Fruit fly (Drosophila melanogaster): ENCODE measurements around the gene Archease.

Archease gene

dm6 chr3R:21671636-21672035 lies 8.9 kb upstream of the Archease start, which contains the start of gene PolA1 (continued):
- TF ChIP-seq chinmo (GFP tag; IDR thresholded peaks at IDR 0.05; ENCODE audit: partially characterized antibody) (peak; percentile 92; the same call in 3 of the 4 replicates), Doc3 (GFP tag; IDR thresholded peaks at IDR 0.05; ENCODE audit: partially characterized antibody) (peak; percentile 95), Mad (GFP tag; optimal IDR thresholded peaks at IDR 0.05) (peak; percentile 20), ken (GFP tag; IDR thresholded peaks at IDR 0.05) (peak; percentile 42; the same call in 1 of the 3 replicates), CG17186 (GFP tag; optimal IDR thresholded peaks at IDR 0.05) (peak; percentile 70), CG32767 (GFP tag; IDR thresholded peaks at IDR 0.05) (no peak), CG9797 (GFP tag; optimal IDR thresholded peaks at IDR 0.05) (peak; percentile 24), CG18599 (GFP tag; optimal IDR thresholded peaks at IDR 0.05) (no peak), CG1832 (GFP tag; optimal IDR thresholded peaks at IDR 0.05) (no peak), Xbp1 (GFP tag; optimal IDR thresholded peaks at IDR 0.05) (peak; percentile 63), CG7928 (GFP tag; optimal IDR thresholded peaks at IDR 0.05) (peak; percentile 90), Gug (GFP tag; IDR thresholded peaks at IDR 0.05) (peak; percentile 42; the same call in 1 of the 4 replicates), maf-S (GFP tag; optimal IDR thresholded peaks at IDR 0.05) (peak; percentile 6), Atf-2 (GFP tag; optimal IDR thresholded peaks at IDR 0.05) (peak; percentile 18), Bteb2 (GFP tag; optimal IDR thresholded peaks at IDR 0.05) (peak; percentile 16), chif (GFP tag; optimal IDR thresholded peaks at IDR 0.05) (peak; percentile 53), Tbp (GFP tag; optimal IDR thresholded peaks at IDR 0.05) (no peak), CG9609 (GFP tag; optimal IDR thresholded peaks at IDR 0.05) (peak; percentile 37), Myb (GFP tag; optimal IDR thresholded peaks at IDR 0.05) (peak; percentile 64), CG6272 (GFP tag; IDR thresholded peaks at IDR 0.05) (0 out of 2 replicates have a peak, but pooled peaks have one; percentile 25), sob (GFP tag; IDR thresholded peaks at IDR 0.05) (peak; percentile 70), CG31388 (GFP tag; optimal IDR thresholded peaks at IDR 0.05) (peak; percentile 5), Side (GFP tag; optimal IDR thresholded peaks at IDR 0.05) (peak; percentile 52), nmo (GFP tag; optimal IDR thresholded peaks at IDR 0.05) (peak; percentile 77), CG3726 (GFP tag; IDR thresholded peaks at IDR 0.05) (no peak), unc-4 (GFP tag; IDR thresholded peaks at IDR 0.05; ENCODE audit: partially characterized antibody) (peak; percentile 98), dpn (GFP tag; optimal IDR thresholded peaks at IDR 0.05) (peak; percentile 55 to 59), cas (GFP tag; IDR thresholded peaks at IDR 0.05) (peak; percentile 44; the same call in 1 of the 2 replicates), MESR4 (GFP tag; optimal IDR thresholded peaks at IDR 0.05) (peak; percentile 27), Dad (GFP tag; optimal IDR thresholded peaks at IDR 0.05) (no peak), Pdp1 (GFP tag; optimal IDR thresholded peaks at IDR 0.05) (peak in 1 of 2 experiments; percentile 33), CG10366 (GFP tag; IDR thresholded peaks at IDR 0.05) (peak; percentile 43), CG4282 (GFP tag; optimal IDR thresholded peaks at IDR 0.05) (peak; percentile 8), lola (GFP tag; optimal IDR thresholded peaks at IDR 0.05) (peak in 1 of 3 experiments; percentile 11), CG7745 (tag; optimal IDR thresholded peaks at IDR 0.05) (no peak), otp (GFP tag; IDR thresholded peaks at IDR 0.05) (no peak), tin (GFP tag; optimal IDR thresholded peaks at IDR 0.05) (peak; percentile 46), inv (GFP tag; IDR thresholded peaks at IDR 0.05; ENCODE audit: partially characterized antibody) (peak; percentile 96), CG18262 (tag; optimal IDR thresholded peaks at IDR 0.05) (peak; percentile 12), kay (GFP tag; optimal IDR thresholded peaks at IDR 0.05) (peak; percentile 10), CG6689 (GFP tag; IDR thresholded peaks at IDR 0.05) (peak; percentile 34; the same call in 1 of the 2 replicates), CG7963 (GFP tag; IDR thresholded peaks at IDR 0.05; ENCODE audit: partially characterized antibody) (peak; percentile 94), CG17328 (GFP tag; IDR thresholded peaks at IDR 0.05) (0 out of 2 replicates have a peak, but pooled peaks have one; percentile 4), Hr3 (GFP tag; optimal IDR thresholded peaks at IDR 0.05) (peak; percentile 28), Usf (GFP tag; optimal IDR thresholded peaks at IDR 0.05) (no peak), Fer3 (tag; optimal IDR thresholded peaks at IDR 0.05) (no peak), E2f1 (GFP tag; IDR thresholded peaks at IDR 0.05) (peak; percentile 98), caup (GFP tag; optimal IDR thresholded peaks at IDR 0.05; ENCODE audit: severe bottlenecking) (peak; percentile 7), her (GFP tag; optimal IDR thresholded peaks at IDR 0.05) (peak; percentile 35), CG15696 (tag; optimal IDR thresholded peaks at IDR 0.05) (peak; percentile 1)
